Worm (Caenorhabditis elegans): ENCODE data around the gene mct-5.

Gene mct-5

ce11 chrII:7060202-7060601 is 38.2 kb downstream of the mct-5 start:
- TF ChIP-seq cog-1 (tag; optimal IDR thresholded peaks at IDR 0.05) (no peak), klf-2 (GFP tag; conservative IDR thresholded peaks at IDR 0.05) (no peak), ztf-23 (GFP tag; IDR thresholded peaks at IDR 0.05) (no peak), ref-1 (GFP tag; conservative IDR thresholded peaks at IDR 0.05) (no peak), ztf-29 (GFP tag; IDR thresholded peaks at IDR 0.05) (no peak), flt-1 (GFP tag; IDR thresholded peaks at IDR 0.05) (no peak), T22C8.4 (GFP tag; IDR thresholded peaks at IDR 0.05) (no peak), med-1 (GFP tag; optimal IDR thresholded peaks at IDR 0.05; ENCODE audit: insufficient read depth) (no peak), tab-1 (GFP tag; IDR thresholded peaks at IDR 0.05) (no peak)

- TF ChIP-seq klf-2 (GFP tag; conservative IDR thresholded peaks at IDR 0.05) (no peak), ztf-29 (GFP tag; IDR thresholded peaks at IDR 0.05) (no peak), tab-1 (GFP tag; IDR thresholded peaks at IDR 0.05) (no peak), med-1 (GFP tag; optimal IDR thresholded peaks at IDR 0.05; ENCODE audit: insufficient read depth) (no peak)
These were observed 39.1 kb downstream of the mct-5 start for ce11 chrII:7059274-7059757.

ce11 chrII:7057860-7058259 is 40.5 kb downstream of the mct-5 start, which contains the start of gene cth-2:
cth-2 (minus strand) TSS chrII:7057960.
- TF ChIP-seq cog-1 (tag; optimal IDR thresholded peaks at IDR 0.05) (no peak), flt-1 (GFP tag; IDR thresholded peaks at IDR 0.05) (no peak), klf-2 (GFP tag; conservative IDR thresholded peaks at IDR 0.05) (no peak), ref-1 (GFP tag; conservative IDR thresholded peaks at IDR 0.05) (no peak), ztf-23 (GFP tag; IDR thresholded peaks at IDR 0.05) (no peak), ztf-29 (GFP tag; IDR thresholded peaks at IDR 0.05) (no peak), tab-1 (GFP tag; IDR thresholded peaks at IDR 0.05) (no peak), med-1 (GFP tag; optimal IDR thresholded peaks at IDR 0.05; ENCODE audit: insufficient read depth) (no peak), T22C8.4 (GFP tag; IDR thresholded peaks at IDR 0.05) (no peak)

- TF ChIP-seq flt-1 (GFP tag; IDR thresholded peaks at IDR 0.05) (no peak), ztf-29 (GFP tag; IDR thresholded peaks at IDR 0.05) (no peak), med-1 (GFP tag; optimal IDR thresholded peaks at IDR 0.05; ENCODE audit: insufficient read depth) (no peak), T22C8.4 (GFP tag; IDR thresholded peaks at IDR 0.05) (no peak), cog-1 (tag; optimal IDR thresholded peaks at IDR 0.05) (no peak), ref-1 (GFP tag; conservative IDR thresholded peaks at IDR 0.05) (no peak)
These were observed 42.1 kb downstream of the mct-5 start for ce11 chrII:7056328-7056727.

ce11 chrII:7054987-7055386 is 43.4 kb downstream of the mct-5 start, which contains the start of gene ZK1127.3:
ZK1127.3 (plus strand) TSS chrII:7055287.
- TF ChIP-seq ztf-29 (GFP tag; IDR thresholded peaks at IDR 0.05): no peak
- no peak for TF ChIP-seq tab-1 (GFP tag; IDR thresholded peaks at IDR 0.05)
- TF ChIP-seq flt-1 (GFP tag; IDR thresholded peaks at IDR 0.05): no peak
- no peak for TF ChIP-seq ztf-23 (GFP tag; IDR thresholded peaks at IDR 0.05)
- TF ChIP-seq klf-2 (GFP tag; conservative IDR thresholded peaks at IDR 0.05): no peak
- TF ChIP-seq T22C8.4 (GFP tag; IDR thresholded peaks at IDR 0.05): no peak
- no peak for TF ChIP-seq cog-1 (tag; optimal IDR thresholded peaks at IDR 0.05)
- no peak for TF ChIP-seq med-1 (GFP tag; optimal IDR thresholded peaks at IDR 0.05; ENCODE audit: insufficient read depth)
- no peak for TF ChIP-seq ref-1 (GFP tag; conservative IDR thresholded peaks at IDR 0.05)

ce11 chrII:7053649-7054048 is 44.7 kb downstream of the mct-5 start, which contains the start of gene ZK1127.4:
ZK1127.4 (plus strand) TSS chrII:7053949.
- TF ChIP-seq ref-1 (GFP tag; conservative IDR thresholded peaks at IDR 0.05): no peak

- no peak for TF ChIP-seq flt-1 (GFP tag; IDR thresholded peaks at IDR 0.05)
These were observed 45.4 kb downstream of the mct-5 start, which contains the start of gene ZK1127.13 for ce11 chrII:7053001-7053400. ZK1127.13 (plus strand) TSS chrII:7053301.

ce11 chrII:7051778-7052177 is 46.6 kb downstream of the mct-5 start, which contains the start of gene ZK1127.12:
ZK1127.12 (plus strand) TSS chrII:7052078.
- TF ChIP-seq tab-1 (GFP tag; IDR thresholded peaks at IDR 0.05) (no peak), cog-1 (tag; optimal IDR thresholded peaks at IDR 0.05) (no peak), med-1 (GFP tag; optimal IDR thresholded peaks at IDR 0.05; ENCODE audit: insufficient read depth) (no peak), ztf-29 (GFP tag; IDR thresholded peaks at IDR 0.05) (no peak), klf-2 (GFP tag; conservative IDR thresholded peaks at IDR 0.05) (no peak), T22C8.4 (GFP tag; IDR thresholded peaks at IDR 0.05) (no peak), ztf-23 (GFP tag; IDR thresholded peaks at IDR 0.05) (no peak), ref-1 (GFP tag; conservative IDR thresholded peaks at IDR 0.05) (no peak), flt-1 (GFP tag; IDR thresholded peaks at IDR 0.05) (no peak)

- TF ChIP-seq flt-1 (GFP tag; IDR thresholded peaks at IDR 0.05) (no peak), ref-1 (GFP tag; conservative IDR thresholded peaks at IDR 0.05) (no peak), med-1 (GFP tag; optimal IDR thresholded peaks at IDR 0.05; ENCODE audit: insufficient read depth) (no peak), tab-1 (GFP tag; IDR thresholded peaks at IDR 0.05) (no peak), ztf-29 (GFP tag; IDR thresholded peaks at IDR 0.05) (no peak), T22C8.4 (GFP tag; IDR thresholded peaks at IDR 0.05) (no peak), ztf-23 (GFP tag; IDR thresholded peaks at IDR 0.05) (no peak)
These were observed 48.2 kb downstream of the mct-5 start, which contains the start of the genes tcer-1 and ZK1127.5 for ce11 chrII:7050021-7050722. tcer-1 (minus strand) TSS chrII:7050071. ZK1127.5 (plus strand) TSS chrII:7050672.

ce11 chrII:7049470-7049869 is 48.9 kb downstream of the mct-5 start:
- TF ChIP-seq T22C8.4 (GFP tag; IDR thresholded peaks at IDR 0.05): no peak
- TF ChIP-seq tab-1 (GFP tag; IDR thresholded peaks at IDR 0.05): 0 out of 2 replicates have a peak, but pooled peaks have one; percentile 59

Measured in whole organism, midembryonic.